Fruit fly (Drosophila melanogaster): Measurements from ENCODE around the gene FMRFaR.
A peak's percentile ranks its signal among the peaks of the same experiment; 100 is the strongest.

The FMRFaR gene

dm6 chr3L:2980856-2981255 is 20.7 kb upstream of the FMRFaR start, which contains the start of gene CPT2 (continued):
- TF ChIP-seq Atf6 (GFP tag; IDR thresholded peaks at IDR 0.05) (no peak), NFAT (GFP tag; IDR thresholded peaks at IDR 0.05) (no peak), Sox100B (GFP tag; optimal IDR thresholded peaks at IDR 0.05) (no peak), CG6854 (GFP tag; optimal IDR thresholded peaks at IDR 0.05) (no peak), hth (optimal IDR thresholded peaks at IDR 0.05) (no peak), CG6765 (GFP tag; optimal IDR thresholded peaks at IDR 0.05) (no peak), CG13775 (GFP tag; optimal IDR thresholded peaks at IDR 0.05) (no peak), CG1024 (GFP tag; IDR thresholded peaks at IDR 0.05) (no peak), wek (GFP tag; optimal IDR thresholded peaks at IDR 0.05) (no peak), CG11695 (GFP tag; IDR thresholded peaks at IDR 0.05) (no peak), oc (tag; optimal IDR thresholded peaks at IDR 0.05) (no peak), Blimp-1 (GFP tag; optimal IDR thresholded peaks at IDR 0.05) (no peak), CG3163 (GFP tag; optimal IDR thresholded peaks at IDR 0.05) (no peak), E2f2 (GFP tag; IDR thresholded peaks at IDR 0.05) (peak; percentile 90), Sox102F (GFP tag; optimal IDR thresholded peaks at IDR 0.05) (no peak), CG9215 (GFP tag; IDR thresholded peaks at IDR 0.05) (no peak), CG6689 (GFP tag; IDR thresholded peaks at IDR 0.05) (no peak), CG9609 (GFP tag; optimal IDR thresholded peaks at IDR 0.05) (no peak), seq (GFP tag; IDR thresholded peaks at IDR 0.05) (no peak), CG14014 (GFP tag; IDR thresholded peaks at IDR 0.05) (no peak), CG7372 (GFP tag; IDR thresholded peaks at IDR 0.05) (no peak), GATAe (GFP tag; conservative IDR thresholded peaks at IDR 0.05) (no peak), HLH4C (GFP tag; IDR thresholded peaks at IDR 0.05; ENCODE audit: partially characterized antibody) (peak; percentile 61), Chrac-16 (GFP tag; optimal IDR thresholded peaks at IDR 0.05) (no peak), sna (GFP tag; IDR thresholded peaks at IDR 0.05; ENCODE audit: partially characterized antibody) (peak; percentile 68; the same call in 1 of the 2 replicates), Ets97D (GFP tag; optimal IDR thresholded peaks at IDR 0.05) (no peak), Nf-YB (GFP tag; optimal IDR thresholded peaks at IDR 0.05) (no peak), sr (GFP tag; IDR thresholded peaks at IDR 0.05) (no peak), fd102C (GFP tag; optimal IDR thresholded peaks at IDR 0.05) (no peak), CG14710 (tag; optimal IDR thresholded peaks at IDR 0.05) (no peak), Abd-B (GFP tag; optimal IDR thresholded peaks at IDR 0.05) (no peak), tup (GFP tag; optimal IDR thresholded peaks at IDR 0.05) (no peak), CG43689 (GFP tag; IDR thresholded peaks at IDR 0.05) (no peak), disco-r (GFP tag; optimal IDR thresholded peaks at IDR 0.05) (no peak), Sry-δ (GFP tag; optimal IDR thresholded peaks at IDR 0.05) (no peak), CG5180 (GFP tag; optimal IDR thresholded peaks at IDR 0.05) (no peak), Usf (GFP tag; optimal IDR thresholded peaks at IDR 0.05) (no peak), CG42726 (GFP tag; IDR thresholded peaks at IDR 0.05; ENCODE audit: partially characterized antibody) (peak; percentile 38; the same call in 1 of the 2 replicates), Pdp1 (GFP tag; optimal IDR thresholded peaks at IDR 0.05) (no peak), Dp (GFP tag; optimal IDR thresholded peaks at IDR 0.05) (peak; percentile 71), CG31224 (GFP tag; IDR thresholded peaks at IDR 0.05) (no peak), sc (optimal IDR thresholded peaks at IDR 0.05) (no peak), sc (GFP tag; optimal IDR thresholded peaks at IDR 0.05) (no peak), prd (optimal IDR thresholded peaks at IDR 0.05) (no peak), prd (GFP tag; IDR thresholded peaks at IDR 0.05) (no peak), CG11085 (GFP tag; IDR thresholded peaks at IDR 0.05) (no peak), TFAM (GFP tag; optimal IDR thresholded peaks at IDR 0.05) (no peak), Ssrp (tag; optimal IDR thresholded peaks at IDR 0.05) (no peak), Ets65A (GFP tag) (no peak), PHDP (tag; optimal IDR thresholded peaks at IDR 0.05) (no peak), CG14441 (GFP tag; IDR thresholded peaks at IDR 0.05) (no peak), trh (GFP tag; optimal IDR thresholded peaks at IDR 0.05) (no peak), CG17361 (GFP tag; IDR thresholded peaks at IDR 0.05) (no peak)
